Worm (Caenorhabditis elegans): ENCODE data around the gene srj-19.

DNA sequence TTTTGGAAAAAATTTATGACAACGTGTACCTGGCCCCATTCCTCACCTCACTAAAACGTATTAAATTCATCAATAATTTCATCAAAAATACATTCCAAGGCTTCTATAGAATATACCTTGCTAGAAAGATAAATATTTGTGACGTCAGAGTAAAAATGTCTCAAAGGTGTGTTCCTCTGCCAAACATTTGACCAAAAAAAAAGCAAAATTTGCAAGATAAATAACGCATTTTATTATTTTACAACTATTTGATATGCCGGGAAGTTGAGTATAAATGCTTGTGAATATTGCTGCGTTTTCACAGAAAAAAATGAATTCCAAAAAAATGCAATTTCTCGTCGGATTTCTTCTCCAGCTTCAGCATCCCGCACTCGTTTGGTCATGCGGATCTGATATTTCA lies 10.1 kb upstream of the srj-19 start, which contains the start of gene C29G2.3:
- TF ChIP-seq ztf-23 (GFP tag; IDR thresholded peaks at IDR 0.05): no peak
- no peak for TF ChIP-seq flt-1 (GFP tag; IDR thresholded peaks at IDR 0.05)
- TF ChIP-seq tab-1 (GFP tag; IDR thresholded peaks at IDR 0.05): no peak
